Worm (Caenorhabditis elegans) whole organism, young adult: ENCODE results near the gene acy-3.

ENCODE experiments used
- B0019.2 ChIP-seq: fragments of 200-800 bp; sonication (Bioruptor generic); conservative IDR thresholded peaks from 2 replicates; pipeline ENCODE4 v1.3.6; 2022; ENCODE audit warnings: missing genetic modification reagents, missing genetic modification characterization, missing compliant biosample characterization
- B0035.1 ChIP-seq: sonication (generic microtip); optimal IDR thresholded peaks from 2 replicates; lab custom pipeline; 2016; ENCODE audit warnings: missing genetic modification characterization, mild to moderate bottlenecking, missing compliant biosample characterization, missing genotype, missing genetic modification reagents
- B0261.1 ChIP-seq: sonication (generic microtip); optimal IDR thresholded peaks from 2 replicates; lab custom pipeline; 2016; ENCODE audit warnings: mild to moderate bottlenecking, missing genetic modification characterization, moderate library complexity, missing compliant biosample characterization
- B0336.3 ChIP-seq: fragments of 200-800 bp; sonication (Bioruptor generic); IDR thresholded peaks from 2 replicates; pipeline ENCODE4 v1.3.6; 2022; ENCODE audit warnings: missing genetic modification characterization, missing compliant biosample characterization
- F39B2.1 ChIP-seq: fragments of 200-800 bp; sonication (Bioruptor generic); IDR thresholded peaks from 2 replicates; pipeline ENCODE4 v1.3.6; 2022; ENCODE audit warnings: missing genetic modification reagents, missing genetic modification characterization, missing compliant biosample characterization
- F55B11.4 ChIP-seq: sonication (generic microtip); optimal IDR thresholded peaks from 2 replicates; lab custom pipeline; 2016; ENCODE audit warnings: missing compliant biosample characterization, missing genetic modification characterization, borderline replicate concordance; ENCODE audit not compliant: insufficient read depth
- F57A8.1 ChIP-seq: fragments of 200-800 bp; sonication (Bioruptor generic); optimal IDR thresholded peaks from 2 replicates; lab custom pipeline; 2018; ENCODE audit warnings: mild to moderate bottlenecking, missing genetic modification characterization, moderate library complexity, missing compliant biosample characterization
- K12H6.12 ChIP-seq: fragments of 200-800 bp; sonication (Bioruptor generic); optimal IDR thresholded peaks from 2 replicates; lab custom pipeline; 2018; ENCODE audit warnings: mild to moderate bottlenecking, missing genetic modification characterization, missing compliant biosample characterization
- T26A5.8 ChIP-seq: sonication (generic microtip); optimal IDR thresholded peaks from 2 replicates; lab custom pipeline; 2016; ENCODE audit warnings: missing genetic modification characterization, missing compliant biosample characterization
- Y53F4B.3 ChIP-seq: fragments of 200-800 bp; sonication (Bioruptor generic); IDR thresholded peaks from 2 replicates; pipeline ENCODE4 v1.3.6; 2022; ENCODE audit warnings: missing genetic modification reagents, missing genetic modification characterization, missing compliant biosample characterization
- Y56A3A.18 ChIP-seq: fragments of 200-800 bp; sonication (Bioruptor generic); IDR thresholded peaks from 2 replicates; pipeline ENCODE4 v1.3.6; 2022; ENCODE audit warnings: missing genetic modification reagents, missing genetic modification characterization, missing compliant biosample characterization
- Y79H2A.3 ChIP-seq: fragments of 200-800 bp; sonication (Bioruptor generic); conservative IDR thresholded peaks from 2 replicates; pipeline ENCODE4 v1.3.6; 2022; ENCODE audit warnings: missing genetic modification reagents, missing genetic modification characterization, missing compliant biosample characterization
- ama-1 ChIP-seq, 3 experiments: fragments of 150-350 bp in 1 of 3; sonication (generic microtip) in 2 of 3; optimal IDR thresholded peaks; 2 replicates each; lab custom pipeline; 2014 to 2018; ENCODE audit warnings: missing biosample characterization in 2 of 3, missing genetic modification characterization in 2 of 3, missing genetic modification reagents in 2 of 3
- aptf-3 ChIP-seq: fragments of 200-800 bp; sonication (Bioruptor generic); IDR thresholded peaks from 2 replicates; pipeline ENCODE4 v1.3.6; 2022; ENCODE audit warnings: missing genetic modification characterization, missing compliant biosample characterization
- attf-5 ChIP-seq: fragments of 200-800 bp; sonication (Bioruptor generic); optimal IDR thresholded peaks from 2 replicates; lab custom pipeline; 2018; ENCODE audit warnings: mild to moderate bottlenecking, missing genetic modification characterization, missing compliant biosample characterization
- cebp-1 ChIP-seq, 2 experiments: fragments of 200-800 bp in 1 of 2; sonication (Bioruptor generic) in 1 of 2; sonication (generic microtip) in 1 of 2; IDR thresholded peaks in 1 of 2; optimal IDR thresholded peaks in 1 of 2; 2 replicates each; pipeline versions ENCODE4 v1.3.6 to Lab custom; 2017 to 2022; ENCODE audit warnings: missing compliant biosample characterization in 2 of 2, missing genetic modification characterization in 2 of 2, mild to moderate bottlenecking in 1 of 2, missing genetic modification reagents in 1 of 2, moderate library complexity in 1 of 2
- ceh-27 ChIP-seq: fragments of 200-800 bp; sonication (Bioruptor generic); optimal IDR thresholded peaks from 2 replicates; lab custom pipeline; 2018; ENCODE audit warnings: mild to moderate bottlenecking, missing genetic modification characterization, moderate library complexity, missing compliant biosample characterization
- ceh-40 ChIP-seq: fragments of 200-800 bp; sonication (Bioruptor generic); IDR thresholded peaks from 2 replicates; pipeline ENCODE4 v1.3.6; 2022; ENCODE audit warnings: missing genetic modification characterization, missing compliant biosample characterization
- ceh-79 ChIP-seq: sonication (generic microtip); optimal IDR thresholded peaks from 2 replicates; lab custom pipeline; 2017; ENCODE audit warnings: mild to moderate bottlenecking, missing genetic modification characterization, missing compliant biosample characterization
- dox-1 ChIP-seq: fragments of 200-800 bp; sonication (Bioruptor generic); IDR thresholded peaks from 2 replicates; pipeline ENCODE4 v1.3.6; 2022; ENCODE audit warnings: missing genetic modification reagents, missing genetic modification characterization, missing compliant biosample characterization
- dpl-1 ChIP-seq: fragments of 150-350 bp; optimal IDR thresholded peaks from 2 replicates; lab custom pipeline; 2014; ENCODE audit warnings: missing biosample characterization, missing genetic modification reagents, missing genetic modification characterization
- efl-1 ChIP-seq: fragments of 150-350 bp; optimal IDR thresholded peaks from 2 replicates; lab custom pipeline; 2014; ENCODE audit warnings: missing biosample characterization, missing genetic modification reagents, missing genetic modification characterization
- egl-18 ChIP-seq: fragments of 200-800 bp; sonication (Bioruptor generic); IDR thresholded peaks from 2 replicates; pipeline ENCODE4 v1.3.6; 2022; ENCODE audit warnings: missing genetic modification reagents, missing genetic modification characterization, missing compliant biosample characterization
- lag-1 ChIP-seq: fragments of 200-800 bp; sonication (Bioruptor generic); IDR thresholded peaks from 2 replicates; pipeline ENCODE4 v1.3.6; 2022; ENCODE audit warnings: missing genetic modification reagents, missing genetic modification characterization, missing compliant biosample characterization
- lin-26 ChIP-seq: fragments of 200-800 bp; sonication (Bioruptor generic); IDR thresholded peaks from 2 replicates; pipeline ENCODE4 v1.3.6; 2022; ENCODE audit warnings: missing genetic modification reagents, missing genetic modification characterization, missing compliant biosample characterization
- lin-40 ChIP-seq: sonication (generic microtip); optimal IDR thresholded peaks from 2 replicates; lab custom pipeline; 2016; ENCODE audit warnings: missing genetic modification characterization, mild to moderate bottlenecking, missing compliant biosample characterization, missing genotype, missing genetic modification reagents
- lin-54 ChIP-seq: fragments of 200-800 bp; sonication (Bioruptor generic); optimal IDR thresholded peaks from 2 replicates; lab custom pipeline; 2018; ENCODE audit warnings: mild to moderate bottlenecking, missing genetic modification characterization, missing compliant biosample characterization
- mel-28 ChIP-seq: sonication (generic microtip); optimal IDR thresholded peaks from 2 replicates; lab custom pipeline; 2016; ENCODE audit warnings: borderline replicate concordance, mild to moderate bottlenecking, missing genetic modification characterization, missing compliant biosample characterization
- mes-4 ChIP-seq: sonication (generic microtip); optimal IDR thresholded peaks from 2 replicates; lab custom pipeline; 2016; ENCODE audit warnings: missing genotype, missing genetic modification characterization, missing compliant biosample characterization
- mxl-1 ChIP-seq: sonication (generic microtip); optimal IDR thresholded peaks from 2 replicates; lab custom pipeline; 2016; ENCODE audit warnings: missing genetic modification characterization, missing compliant biosample characterization
- nfyb-1 ChIP-seq: fragments of 200-800 bp; sonication (Bioruptor generic); IDR thresholded peaks from 2 replicates; pipeline ENCODE4 v1.3.6; 2022; ENCODE audit warnings: missing genetic modification reagents, missing genetic modification characterization, missing compliant biosample characterization
- nhr-27 ChIP-seq: fragments of 200-800 bp; sonication (Bioruptor generic); optimal IDR thresholded peaks from 2 replicates; lab custom pipeline; 2018; ENCODE audit warnings: mild to moderate bottlenecking, missing genetic modification characterization, moderate library complexity, missing compliant biosample characterization
- nhr-90 ChIP-seq: sonication (generic microtip); optimal IDR thresholded peaks from 2 replicates; lab custom pipeline; 2016; ENCODE audit warnings: missing genotype, mild to moderate bottlenecking, missing genetic modification characterization, missing compliant biosample characterization
- snpc-1.3 ChIP-seq: sonication (generic microtip); optimal IDR thresholded peaks from 2 replicates; lab custom pipeline; 2017; ENCODE audit warnings: missing genetic modification characterization, mild to moderate bottlenecking, missing compliant biosample characterization, antibody characterized with exemption, moderate library complexity, missing genotype, missing genetic modification reagents; ENCODE audit not compliant: insufficient read depth
- somi-1 ChIP-seq: fragments of 200-800 bp; sonication (Bioruptor generic); optimal IDR thresholded peaks from 2 replicates; lab custom pipeline; 2018; ENCODE audit warnings: mild to moderate bottlenecking, missing genetic modification characterization, missing compliant biosample characterization
- tbp1 ChIP-seq: fragments of 200-800 bp; sonication (Bioruptor generic); optimal IDR thresholded peaks from 2 replicates; lab custom pipeline; 2018; ENCODE audit warnings: mild to moderate bottlenecking, missing genetic modification characterization, missing compliant biosample characterization
- tbx-9 ChIP-seq: sonication (generic microtip); optimal IDR thresholded peaks from 2 replicates; lab custom pipeline; 2016; ENCODE audit warnings: borderline replicate concordance, missing genetic modification characterization, inconsistent platforms, missing compliant biosample characterization
- ztf-18 ChIP-seq: sonication (generic microtip); optimal IDR thresholded peaks from 2 replicates; lab custom pipeline; 2016; ENCODE audit warnings: missing genotype, mild to moderate bottlenecking, missing genetic modification characterization, missing compliant biosample characterization
- ztf-6 ChIP-seq: fragments of 200-800 bp; sonication (Bioruptor generic); IDR thresholded peaks from 2 replicates; pipeline ENCODE4 v1.3.6; 2022; ENCODE audit warnings: missing genetic modification reagents, missing genetic modification characterization, missing compliant biosample characterization

Gene acy-3

DNA sequence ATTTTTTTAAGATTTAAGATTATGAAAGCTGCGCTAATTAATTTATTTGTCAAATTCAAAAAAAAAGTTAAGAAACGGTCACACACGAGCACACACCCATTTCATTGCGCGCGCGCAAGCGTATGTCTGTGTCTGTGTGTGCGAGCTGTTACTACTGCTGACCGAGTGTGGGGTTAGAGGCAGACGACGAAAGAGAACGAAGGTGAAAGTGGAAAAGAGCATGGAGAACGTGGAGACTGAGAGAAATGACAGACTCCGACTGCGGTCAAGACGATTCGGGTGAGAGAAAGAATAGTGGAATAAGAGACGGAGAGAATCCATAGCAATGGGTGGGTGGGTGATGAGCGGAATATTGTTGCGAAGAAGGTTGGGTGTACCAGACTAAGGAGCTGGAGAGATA, 33.9 kb upstream of the acy-3 start (continued):
- TF ChIP-seq dox-1 (GFP tag; lab: Robert Waterston, UW): peak; percentile 80
- peak; percentile 67; the same call in 1 of the 2 replicates for TF ChIP-seq nfyb-1 (GFP tag; lab: Robert Waterston, UW)
- TF ChIP-seq lin-54 (GFP tag; lab: Kevin White, UChicago): peak; percentile 36
- peak; percentile 40 for TF ChIP-seq ztf-18 (tag; lab: Kevin White, UChicago)
- no peak for TF ChIP-seq somi-1 (GFP tag; lab: Kevin White, UChicago)
- peak; percentile 82 for TF ChIP-seq attf-5 (GFP tag; lab: Kevin White, UChicago)
- no peak for TF ChIP-seq mel-28 (tag; lab: Kevin White, UChicago)
- no peak for TF ChIP-seq B0261.1 (tag; lab: Kevin White, UChicago)
- no peak for TF ChIP-seq T26A5.8 (tag; lab: Kevin White, UChicago)
- TF ChIP-seq mes-4 (tag; lab: Kevin White, UChicago): no peak
- peak; percentile 24 for TF ChIP-seq K12H6.12 (tag; lab: Kevin White, UChicago)
- no peak for TF ChIP-seq tbx-9 (tag; lab: Kevin White, UChicago)

ce11 chrIII:3819579-3819978, 33.3 kb upstream of the acy-3 start, which contains the start of gene dpy-27:
Gene dpy-27 (minus strand): TSS chrIII:3819679.
- TF ChIP-seq dpl-1 (GFP tag; lab: Kevin White, UChicago): no peak
- no peak for TF ChIP-seq B0019.2 (GFP tag; lab: Robert Waterston, UW)
- no peak for TF ChIP-seq efl-1 (GFP tag; lab: Kevin White, UChicago)
- no peak for TF ChIP-seq nhr-90 (tag; lab: Kevin White, UChicago)
- no peak for TF ChIP-seq Y53F4B.3 (GFP tag; lab: Robert Waterston, UW)
- TF ChIP-seq snpc-1.3: no peak
- TF ChIP-seq B0035.1 (tag; lab: Kevin White, UChicago): no peak

DNA sequence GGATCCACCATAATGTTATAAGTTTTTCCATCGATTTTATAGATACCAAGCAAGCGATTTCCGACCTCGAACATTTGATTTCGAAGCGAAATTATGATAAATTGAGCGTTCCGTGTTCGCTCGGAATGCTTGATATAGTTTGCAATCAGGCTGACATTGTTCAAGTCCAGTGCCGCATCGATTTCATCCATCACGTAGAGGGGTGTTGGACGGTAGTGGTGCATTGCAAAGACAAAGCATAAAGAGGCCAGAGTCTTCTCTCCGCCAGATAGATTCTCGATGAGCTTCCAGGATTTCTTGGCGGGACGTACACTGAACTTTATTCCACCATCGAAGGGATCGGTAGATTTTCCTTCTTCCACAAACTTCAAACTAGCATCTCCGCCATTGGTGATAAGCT, 28.1 kb upstream of the acy-3 start:
- TF ChIP-seq B0336.3 (GFP tag; lab: Robert Waterston, UW): no peak

ce11 chrIII:3812369-3812993, 26.2 kb upstream of the acy-3 start:
- TF ChIP-seq egl-18 (no peak), ceh-79 (tag; lab: Kevin White, UChicago) (no peak), tbp1 (no peak), Y79H2A.3 (GFP tag; lab: Robert Waterston, UW) (no peak), cebp-1 (GFP tag; IDR thresholded peaks at IDR 0.05; lab: Robert Waterston, UW) (no peak), cebp-1 (tag; optimal IDR thresholded peaks at IDR 0.05; lab: Kevin White, UChicago) (peak; percentile 3), F55B11.4 (no peak)

DNA sequence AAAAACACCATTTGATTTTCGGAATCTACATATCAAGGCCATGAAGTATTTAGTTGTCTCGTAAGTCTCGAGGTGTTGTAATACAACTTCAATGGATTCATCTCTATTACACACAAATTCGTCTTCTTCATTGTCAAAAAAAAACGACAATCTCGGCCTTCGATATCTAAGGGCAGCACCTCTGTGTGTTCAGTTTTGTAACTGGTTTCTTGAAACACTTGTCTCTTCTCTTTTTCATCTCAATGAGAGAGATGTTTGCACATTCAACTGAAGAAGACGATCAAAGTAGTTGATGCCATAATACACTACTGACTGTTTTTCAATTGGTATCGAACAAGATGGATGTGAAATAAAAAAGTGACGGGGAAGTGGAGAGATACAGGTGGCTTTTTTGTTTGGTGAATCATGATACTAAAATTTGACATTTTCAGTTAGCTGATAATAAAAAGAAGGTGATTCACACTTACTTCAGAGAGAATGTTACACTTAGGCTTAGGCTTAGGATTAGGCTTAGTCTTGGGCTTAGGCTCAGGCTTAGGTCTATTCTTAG, 25.2 kb upstream of the acy-3 start:
- no peak for TF ChIP-seq Y79H2A.3 (GFP tag; lab: Robert Waterston, UW)
- TF ChIP-seq lin-40 (tag; lab: Kevin White, UChicago): peak; percentile 1
- peak; percentile 5 for TF ChIP-seq ceh-27 (GFP tag; lab: Kevin White, UChicago)
- TF ChIP-seq, all 124 proteins: peak for 2

DNA sequence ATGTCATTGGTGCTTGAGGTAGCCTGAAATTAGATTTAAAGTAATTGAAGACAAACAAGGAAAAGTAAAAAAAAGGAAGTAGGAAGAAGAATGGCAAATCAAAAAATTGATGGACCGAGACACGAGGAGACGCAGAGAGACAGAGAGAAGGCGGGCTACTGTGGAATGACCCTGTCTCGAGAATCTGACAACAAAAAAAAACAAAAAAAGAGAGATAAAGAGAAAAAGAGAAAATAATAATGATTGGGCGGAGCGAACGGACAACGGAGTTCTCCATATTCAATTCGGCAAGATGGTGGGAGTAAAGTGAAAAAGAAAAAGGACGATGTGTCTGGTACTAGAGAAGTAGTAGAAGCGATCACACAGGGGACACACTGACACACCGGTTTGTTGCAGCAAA, 22.7 kb upstream of the acy-3 start, which contains the start of gene toh-1:
Gene toh-1, minus strand, starts transcription at position 23 of the 400 bp plus-strand sequence.
- no peak for TF ChIP-seq F57A8.1 (GFP tag; lab: Kevin White, UChicago)
- TF ChIP-seq lin-26 (GFP tag; lab: Robert Waterston, UW): no peak
- no peak for TF ChIP-seq ztf-6 (GFP tag; lab: Robert Waterston, UW)
- TF ChIP-seq lag-1 (GFP tag; lab: Robert Waterston, UW): no peak
- no peak for TF ChIP-seq Y56A3A.18 (GFP tag; lab: Robert Waterston, UW)
- no peak for TF ChIP-seq ceh-40 (GFP tag; lab: Robert Waterston, UW)
- TF ChIP-seq F39B2.1 (GFP tag; lab: Robert Waterston, UW): no peak
- no peak for TF ChIP-seq nhr-27 (tag; lab: Kevin White, UChicago)
- TF ChIP-seq B0336.3 (GFP tag; lab: Robert Waterston, UW): no peak
- TF ChIP-seq ama-1 (optimal IDR thresholded peaks at IDR 0.05; lab: Kevin White, UChicago): no peak
- no peak for TF ChIP-seq ama-1 (GFP tag; optimal IDR thresholded peaks at IDR 0.05; lab: Kevin White, UChicago)
- no peak for TF ChIP-seq aptf-3
- no peak for TF ChIP-seq mxl-1 (tag; lab: Kevin White, UChicago)
- no peak for TF ChIP-seq lin-40 (tag; lab: Kevin White, UChicago)
